Fruit fly (Drosophila melanogaster) whole organism, pupa: ENCODE measurements around the gene mthl14.

Source experiments
- CG10348 ChIP-seq: fragments of 200-800 bp; sonication (Bioruptor generic); IDR thresholded peaks from 2 replicates; pipeline ENCODE4 v1.3.6; 2022; ENCODE audit warnings: missing biosample characterization, missing genetic modification characterization
- CG12605 ChIP-seq: fragments of 200-800 bp; sonication (Bioruptor generic); IDR thresholded peaks from 2 replicates; pipeline ENCODE4 v1.3.6; 2022; ENCODE audit warnings: missing biosample characterization, missing genetic modification characterization
- CG13204 ChIP-seq: fragments of 200-800 bp; sonication (Bioruptor generic); optimal IDR thresholded peaks from 2 replicates; lab custom pipeline; 2018; ENCODE audit warnings: missing biosample characterization, mild to moderate bottlenecking, missing genetic modification characterization, moderate library complexity
- CG14655 ChIP-seq: fragments of 200-800 bp; sonication (Bioruptor generic); optimal IDR thresholded peaks from 3 replicates; lab custom pipeline; 2017; ENCODE audit warnings: mild to moderate bottlenecking, missing biosample characterization, missing genetic modification reagents, missing genetic modification characterization
- CG15710 ChIP-seq: fragments of 200-800 bp; sonication (Bioruptor generic); optimal IDR thresholded peaks from 2 replicates; lab custom pipeline; 2018; ENCODE audit warnings: missing biosample characterization, mild to moderate bottlenecking, missing genetic modification characterization, moderate library complexity
- CG17806 ChIP-seq: fragments of 200-800 bp; sonication (Bioruptor generic); optimal IDR thresholded peaks from 2 replicates; lab custom pipeline; 2018; ENCODE audit warnings: missing biosample characterization, mild to moderate bottlenecking, missing genetic modification characterization, moderate library complexity
- CG32121 ChIP-seq: fragments of 200-800 bp; sonication (Bioruptor generic); IDR thresholded peaks from 2 replicates; pipeline ENCODE4 v1.3.6; 2022; ENCODE audit warnings: missing biosample characterization, missing genetic modification characterization
- CG34367 ChIP-seq: fragments of 200-800 bp; sonication (Bioruptor generic); optimal IDR thresholded peaks from 2 replicates; lab custom pipeline; 2018; ENCODE audit warnings: missing biosample characterization, mild to moderate bottlenecking, missing genetic modification characterization
- CG4496 ChIP-seq: fragments of 200-800 bp; sonication (Bioruptor generic); IDR thresholded peaks from 3 replicates; pipeline ENCODE4 v1.3.6; 2022; ENCODE audit warnings: missing biosample characterization, missing genetic modification characterization
- CG8301 ChIP-seq: fragments of 200-800 bp; sonication (Bioruptor generic); optimal IDR thresholded peaks from 2 replicates; lab custom pipeline; 2018; ENCODE audit warnings: missing biosample characterization, mild to moderate bottlenecking, missing genetic modification characterization
- Snoo ChIP-seq: fragments of 200-800 bp; sonication (Bioruptor generic); optimal IDR thresholded peaks from 3 replicates; lab custom pipeline; 2017; ENCODE audit warnings: missing biosample characterization, mild to moderate bottlenecking, missing genetic modification characterization, inconsistent platforms
- rn ChIP-seq: fragments of 200-800 bp; sonication (Bioruptor generic); IDR thresholded peaks from 2 replicates; pipeline ENCODE4 v1.3.6; 2022; ENCODE audit warnings: missing biosample characterization, missing genetic modification characterization

DNA sequence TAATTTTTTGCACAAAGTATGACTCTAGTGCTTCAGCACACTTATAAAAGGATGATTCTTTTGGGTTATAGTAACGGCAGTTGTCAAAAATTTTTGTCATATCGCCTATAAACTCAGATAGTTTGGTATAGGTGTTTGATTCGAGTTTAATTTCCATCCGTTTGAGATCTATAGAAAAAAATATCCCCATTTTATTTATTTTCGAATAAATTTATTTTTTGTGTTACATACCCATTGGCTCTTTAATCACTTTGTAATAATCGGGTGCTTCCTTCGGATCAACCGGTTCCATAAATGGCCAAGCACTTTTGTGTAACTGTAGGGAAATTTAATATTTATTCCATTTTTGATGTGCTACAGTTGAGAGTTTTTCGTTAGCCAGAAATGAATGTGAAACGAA, 13.0 kb upstream of the mthl14 start:
- TF ChIP-seq CG32121 (GFP tag; lab: Robert Waterston, UW) (no peak), CG4496 (GFP tag; lab: Robert Waterston, UW) (no peak), CG34367 (tag; lab: Kevin White, UChicago) (no peak), CG10348 (no peak), CG14655 (GFP tag; lab: Kevin White, UChicago) (no peak), CG13204 (GFP tag; lab: Kevin White, UChicago) (no peak), Snoo (tag; lab: Kevin White, UChicago) (no peak), CG17806 (tag; lab: Kevin White, UChicago) (no peak), CG12605 (no peak), rn (GFP tag; lab: Robert Waterston, UW) (no peak), CG15710 (tag; lab: Kevin White, UChicago) (no peak), CG8301 (no peak)
